Worm (Caenorhabditis elegans): ENCODE measurements around the gene F53F4.7.

DNA sequence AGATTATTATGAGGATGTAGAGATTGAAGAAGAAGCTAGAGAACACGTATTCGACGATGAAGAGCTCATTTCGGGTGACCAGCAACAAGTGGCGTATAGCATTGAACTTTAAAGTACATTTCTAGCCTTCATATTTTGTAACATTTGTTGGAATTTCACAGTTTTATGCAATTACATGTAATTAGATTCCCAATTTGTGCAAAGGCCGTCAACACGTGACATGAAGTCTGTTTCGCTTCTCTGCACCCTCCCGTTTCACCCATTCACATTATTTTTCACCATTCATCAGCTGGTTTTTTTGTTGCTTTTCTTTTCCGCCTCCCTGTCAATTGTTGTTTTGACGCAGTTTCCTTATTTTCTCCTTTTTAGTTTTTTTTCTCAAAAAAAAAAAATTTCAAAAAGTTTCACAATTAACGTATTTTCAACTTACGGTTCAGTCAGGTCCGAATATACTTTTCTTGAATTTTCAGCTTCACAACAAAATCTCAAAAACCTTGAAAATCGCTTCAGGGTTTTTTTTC, 13.4 kb upstream of the F53F4.7 start, which contains the start of gene sde-2:
- TF ChIP-seq W03F9.2 (tag; optimal IDR thresholded peaks at IDR 0.05) (no peak), him-1 (tag; optimal IDR thresholded peaks at IDR 0.05) (no peak)

Measured in whole organism, L4/young adult.